Fruit fly (Drosophila melanogaster): ENCODE results near the gene CG43673.
A peak's percentile ranks its signal among the peaks of the same experiment; 100 is the strongest.

Gene CG43673

dm6 chrX:15788235-15789187 lies 9.6 kb downstream of the CG43673 start, which contains the start of gene Rhp (continued):
- TF ChIP-seq CG9932 (GFP tag; IDR thresholded peaks at IDR 0.05) (no peak), CG6175 (GFP tag; IDR thresholded peaks at IDR 0.05) (no peak), CG14860 (GFP tag; IDR thresholded peaks at IDR 0.05; ENCODE audit: partially characterized antibody) (no peak), CG2129 (GFP tag; IDR thresholded peaks at IDR 0.05; ENCODE audit: partially characterized antibody) (no peak), CG2678 (tag; optimal IDR thresholded peaks at IDR 0.05) (no peak), klu (GFP tag; IDR thresholded peaks at IDR 0.05) (no peak), CG32767 (GFP tag; IDR thresholded peaks at IDR 0.05) (no peak), CG1647 (GFP tag; optimal IDR thresholded peaks at IDR 0.05) (no peak), lilli (GFP tag; optimal IDR thresholded peaks at IDR 0.05) (no peak), btn (GFP tag; optimal IDR thresholded peaks at IDR 0.05) (no peak), Side (GFP tag; optimal IDR thresholded peaks at IDR 0.05) (no peak), Pdp1 (GFP tag; optimal IDR thresholded peaks at IDR 0.05) (peak in 1 of 2 experiments; percentile 19), Scr (GFP tag; IDR thresholded peaks at IDR 0.05; ENCODE audit: partially characterized antibody) (no peak; the same call in 1 of the 2 replicates), pho (GFP tag; optimal IDR thresholded peaks at IDR 0.05) (no peak), chif (GFP tag; optimal IDR thresholded peaks at IDR 0.05) (no peak), scrt (GFP tag; optimal IDR thresholded peaks at IDR 0.05) (peak; percentile 3), nom (GFP tag; optimal IDR thresholded peaks at IDR 0.05) (peak; percentile 90), pita (GFP tag; optimal IDR thresholded peaks at IDR 0.05) (no peak), Xbp1 (GFP tag; optimal IDR thresholded peaks at IDR 0.05) (no peak), ssp (GFP tag; IDR thresholded peaks at IDR 0.05) (no peak), luna (GFP tag; optimal IDR thresholded peaks at IDR 0.05) (no peak), tna (GFP tag; IDR thresholded peaks at IDR 0.05; ENCODE audit: partially characterized antibody) (no peak), Dek (tag; optimal IDR thresholded peaks at IDR 0.05) (no peak), CG17359 (tag; optimal IDR thresholded peaks at IDR 0.05) (peak; percentile 78), CG10267 (tag; optimal IDR thresholded peaks at IDR 0.05) (no peak), CG2889 (GFP tag; IDR thresholded peaks at IDR 0.05) (no peak), crp (GFP tag; optimal IDR thresholded peaks at IDR 0.05) (no peak), ap (GFP tag; IDR thresholded peaks at IDR 0.05) (no peak), pum (GFP tag; optimal IDR thresholded peaks at IDR 0.05) (no peak), CG12104 (GFP tag; optimal IDR thresholded peaks at IDR 0.05) (peak; percentile 32), gce (GFP tag; IDR thresholded peaks at IDR 0.05) (no peak), Hsf (GFP tag; optimal IDR thresholded peaks at IDR 0.05) (no peak), CG8359 (GFP tag; optimal IDR thresholded peaks at IDR 0.05; ENCODE audit: borderline replicate concordance) (peak; percentile 25), Dfd (GFP tag; optimal IDR thresholded peaks at IDR 0.05) (no peak), bcd (GFP tag; optimal IDR thresholded peaks at IDR 0.05) (no peak), dati (GFP tag; IDR thresholded peaks at IDR 0.05) (no peak), Kr (GFP tag; optimal IDR thresholded peaks at IDR 0.05) (no peak), Meics (GFP tag; optimal IDR thresholded peaks at IDR 0.05) (peak; percentile 51), CG13123 (GFP tag; optimal IDR thresholded peaks at IDR 0.05) (no peak), Oaz (GFP tag; IDR thresholded peaks at IDR 0.05) (no peak), CG12942 (GFP tag; optimal IDR thresholded peaks at IDR 0.05) (no peak), Lhr (GFP tag; optimal IDR thresholded peaks at IDR 0.05) (peak; percentile 24), nau (GFP tag; optimal IDR thresholded peaks at IDR 0.05) (no peak), Dp (GFP tag; optimal IDR thresholded peaks at IDR 0.05) (no peak), CG5180 (GFP tag; optimal IDR thresholded peaks at IDR 0.05) (peak; percentile 56), CG31224 (GFP tag; IDR thresholded peaks at IDR 0.05) (no peak), ttk (GFP tag; IDR thresholded peaks at IDR 0.05) (no peak), grn (GFP tag; optimal IDR thresholded peaks at IDR 0.05) (no peak)
